Fruit fly (Drosophila melanogaster): ENCODE results near the gene CG3598.

Gene CG3598

DNA sequence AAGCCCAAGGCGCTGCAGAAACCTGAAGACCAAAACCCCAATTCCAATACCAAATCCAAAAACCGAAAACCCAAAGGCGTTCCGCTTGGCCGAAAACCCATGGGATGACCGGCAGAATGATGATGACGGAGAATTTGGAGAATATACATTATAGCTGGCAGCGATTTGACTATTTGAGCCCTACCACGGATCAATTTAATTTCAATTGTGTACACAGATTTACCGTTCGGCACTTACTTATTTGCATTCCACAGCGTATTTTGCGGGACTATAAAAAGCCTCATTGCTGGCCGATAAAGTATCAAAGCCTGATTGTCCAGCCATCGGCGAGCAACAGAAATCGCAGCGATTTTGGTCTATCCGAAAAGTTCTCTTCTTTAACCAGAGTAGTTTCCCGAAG lies 8.3 kb downstream of the CG3598 start, which contains the start of gene CG14423:
Gene CG14423 (plus strand): TSS at position 301 of the 400 bp plus-strand sequence.
- no peak for TF ChIP-seq CG7368 (GFP tag; optimal IDR thresholded peaks at IDR 0.05)
- no peak for TF ChIP-seq Ets21C (GFP tag; optimal IDR thresholded peaks at IDR 0.05)
- TF ChIP-seq vri (GFP tag; optimal IDR thresholded peaks at IDR 0.05): no peak
- TF ChIP-seq CG31627 (GFP tag; optimal IDR thresholded peaks at IDR 0.05): no peak
- TF ChIP-seq CG8632 (GFP tag; optimal IDR thresholded peaks at IDR 0.05): no peak
- no peak for TF ChIP-seq Hr4 (GFP tag; optimal IDR thresholded peaks at IDR 0.05)
- no peak for TF ChIP-seq Sox102F (GFP tag; optimal IDR thresholded peaks at IDR 0.05)
- TF ChIP-seq Hr38 (GFP tag; optimal IDR thresholded peaks at IDR 0.05): no peak
- TF ChIP-seq salr (GFP tag; optimal IDR thresholded peaks at IDR 0.05): no peak
- no peak for TF ChIP-seq eg (GFP tag; IDR thresholded peaks at IDR 0.05)
- no peak for TF ChIP-seq CG16779 (tag; optimal IDR thresholded peaks at IDR 0.05)
- TF ChIP-seq CG8119 (GFP tag; IDR thresholded peaks at IDR 0.05): no peak

DNA sequence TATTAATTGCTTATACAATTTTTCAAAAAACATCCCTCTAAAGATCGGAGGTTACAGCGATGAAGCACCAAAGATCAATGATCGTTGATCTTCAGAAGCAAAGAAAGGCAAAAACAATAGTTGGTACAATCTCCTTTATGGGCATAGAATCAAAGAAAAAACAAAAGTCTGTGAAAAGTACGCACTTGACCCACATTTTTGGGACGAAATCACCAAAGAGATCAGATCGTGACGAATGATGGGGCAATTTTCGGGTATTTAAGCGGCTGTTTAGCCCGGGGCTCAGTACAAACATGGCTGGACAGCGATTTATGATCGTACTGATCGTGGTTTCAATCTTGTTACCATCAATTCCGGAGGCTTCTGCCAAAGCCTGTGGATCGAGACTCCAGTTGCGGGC lies 10.0 kb downstream of the CG3598 start, which contains the start of gene CG17959:
Gene CG17959 (plus strand): TSS at position 301 of the 400 bp plus-strand sequence.
- TF ChIP-seq CG15336 (GFP tag; IDR thresholded peaks at IDR 0.05): no peak
- TF ChIP-seq achi (GFP tag; optimal IDR thresholded peaks at IDR 0.05): no peak
- no peak for TF ChIP-seq Eip78C (GFP tag)
- no peak for TF ChIP-seq CG8119 (GFP tag; IDR thresholded peaks at IDR 0.05)
- no peak for TF ChIP-seq OdsH (GFP tag; optimal IDR thresholded peaks at IDR 0.05)
- TF ChIP-seq Eip75B (GFP tag; optimal IDR thresholded peaks at IDR 0.05): no peak
- no peak for TF ChIP-seq eg (GFP tag; IDR thresholded peaks at IDR 0.05)
- no peak for TF ChIP-seq CG6854 (GFP tag; optimal IDR thresholded peaks at IDR 0.05)
- TF ChIP-seq CG11294 (GFP tag; IDR thresholded peaks at IDR 0.05): no peak
- TF ChIP-seq vri (GFP tag; optimal IDR thresholded peaks at IDR 0.05): no peak
- no peak for TF ChIP-seq CG4318 (GFP tag; optimal IDR thresholded peaks at IDR 0.05)
- no peak for TF ChIP-seq Ets96B (tag; optimal IDR thresholded peaks at IDR 0.05)
- no peak for TF ChIP-seq Hr38 (GFP tag; optimal IDR thresholded peaks at IDR 0.05)
- no peak for TF ChIP-seq Ets21C (GFP tag; optimal IDR thresholded peaks at IDR 0.05)

DNA sequence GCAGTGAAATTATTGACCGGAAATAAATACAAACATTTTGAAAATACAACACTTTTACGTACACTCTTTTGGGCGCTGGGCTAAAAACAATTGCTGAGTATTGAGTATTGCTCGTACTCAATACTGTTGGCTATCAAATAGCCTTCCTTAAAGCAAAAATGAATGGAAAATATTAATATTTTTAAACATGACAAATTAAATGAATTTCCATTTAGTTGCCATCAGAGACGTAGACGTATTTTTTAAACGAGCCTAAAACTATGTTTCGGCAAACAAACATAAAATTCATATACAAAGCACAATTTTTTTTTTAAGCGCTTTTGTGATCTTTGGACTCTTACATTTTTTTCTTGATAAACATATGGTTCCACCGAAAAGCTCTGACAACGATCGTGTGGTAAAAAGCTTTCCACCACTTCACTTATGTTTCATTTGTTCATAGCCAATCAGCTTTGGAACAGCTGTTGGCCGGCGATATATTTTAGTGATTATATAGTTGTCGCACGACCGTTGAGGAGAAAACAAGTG lies 10.8 kb downstream of the CG3598 start, which contains the start of gene CG3603:
Gene CG3603 (plus strand): TSS at position 490 of the 528 bp plus-strand sequence.
- peak; percentile 70 for TF ChIP-seq CG8119 (GFP tag; IDR thresholded peaks at IDR 0.05)
- TF ChIP-seq CG6276 (GFP tag; optimal IDR thresholded peaks at IDR 0.05): peak; percentile 93
- TF ChIP-seq CG16779 (tag; optimal IDR thresholded peaks at IDR 0.05): peak; percentile 85
- no peak for TF ChIP-seq CG4318 (GFP tag; optimal IDR thresholded peaks at IDR 0.05)
- TF ChIP-seq CG6854 (GFP tag; optimal IDR thresholded peaks at IDR 0.05): peak; percentile 93
- peak; percentile 27 for TF ChIP-seq acj6 (GFP tag; optimal IDR thresholded peaks at IDR 0.05)
- TF ChIP-seq CG10631 (GFP tag; optimal IDR thresholded peaks at IDR 0.05): no peak
- TF ChIP-seq Sox15 (GFP tag; optimal IDR thresholded peaks at IDR 0.05): no peak
- peak; percentile 46 for TF ChIP-seq CG8632 (GFP tag; optimal IDR thresholded peaks at IDR 0.05)
- TF ChIP-seq CG34406 (GFP tag; optimal IDR thresholded peaks at IDR 0.05): peak; percentile 63
- peak; percentile 3 for TF ChIP-seq fd59A (GFP tag; optimal IDR thresholded peaks at IDR 0.05)
- peak; percentile 68 for TF ChIP-seq Hr4 (GFP tag; optimal IDR thresholded peaks at IDR 0.05)
- TF ChIP-seq svp (GFP tag): peak; percentile 78
- TF ChIP-seq Gug (GFP tag; IDR thresholded peaks at IDR 0.05): no peak
- TF ChIP-seq Ets21C (GFP tag; optimal IDR thresholded peaks at IDR 0.05): no peak
- TF ChIP-seq Blimp-1 (GFP tag; optimal IDR thresholded peaks at IDR 0.05): peak; percentile 57
- TF ChIP-seq ss (GFP tag; optimal IDR thresholded peaks at IDR 0.05): peak; percentile 76 to 85
- TF ChIP-seq Eip78C (GFP tag): peak; percentile 85
- peak; percentile 70 for TF ChIP-seq CG11762 (GFP tag; optimal IDR thresholded peaks at IDR 0.05; ENCODE audit: insufficient read depth)
- TF ChIP-seq achi (GFP tag; optimal IDR thresholded peaks at IDR 0.05): peak; percentile 52
- TF ChIP-seq CG6792 (GFP tag; optimal IDR thresholded peaks at IDR 0.05): no peak
- peak; percentile 79; the same call in 2 of the 3 replicates for TF ChIP-seq eg (GFP tag; IDR thresholded peaks at IDR 0.05)
- TF ChIP-seq Lpt (GFP tag; optimal IDR thresholded peaks at IDR 0.05): peak; percentile 63
- peak; percentile 57 for TF ChIP-seq CG32006 (GFP tag; optimal IDR thresholded peaks at IDR 0.05)
- peak; percentile 44 for TF ChIP-seq vri (GFP tag; optimal IDR thresholded peaks at IDR 0.05)
- TF ChIP-seq spab (GFP tag; optimal IDR thresholded peaks at IDR 0.05): peak; percentile 77
- TF ChIP-seq salr (GFP tag; optimal IDR thresholded peaks at IDR 0.05): peak; percentile 51 to 62
- peak; percentile 75 for TF ChIP-seq CG10669 (GFP tag; optimal IDR thresholded peaks at IDR 0.05)
- TF ChIP-seq Hr38 (GFP tag; optimal IDR thresholded peaks at IDR 0.05): no peak
- TF ChIP-seq lz (GFP tag; optimal IDR thresholded peaks at IDR 0.05): peak; percentile 53
- TF ChIP-seq CG9139 (GFP tag; optimal IDR thresholded peaks at IDR 0.05): peak; percentile 93
- TF ChIP-seq CG11902 (GFP tag; optimal IDR thresholded peaks at IDR 0.05): no peak
- TF ChIP-seq CG15336 (GFP tag; IDR thresholded peaks at IDR 0.05): peak; percentile 55; the same call in 1 of the 2 replicates
- TF ChIP-seq dac (GFP tag; optimal IDR thresholded peaks at IDR 0.05): peak; percentile 48
- no peak for TF ChIP-seq fkh (GFP tag; optimal IDR thresholded peaks at IDR 0.05)
- TF ChIP-seq fd85E (GFP tag; optimal IDR thresholded peaks at IDR 0.05): peak; percentile 25
- TF ChIP-seq CG11294 (GFP tag; IDR thresholded peaks at IDR 0.05): no peak
- peak; percentile 50 for TF ChIP-seq Smox (GFP tag; optimal IDR thresholded peaks at IDR 0.05)
- TF ChIP-seq CG31627 (GFP tag; optimal IDR thresholded peaks at IDR 0.05): peak; percentile 20
